Fruit fly (Drosophila melanogaster) whole organism, embryonic: ENCODE measurements around the gene Trf.
A peak's percentile ranks its signal among the peaks of the same experiment; 100 is the strongest.

Source experiments
- ATbp ChIP-seq: fragments of 200-800 bp; sonication (Bioruptor generic); optimal IDR thresholded peaks from 2 replicates; lab custom pipeline; 2017; ENCODE audit warnings: missing biosample characterization, mild to moderate bottlenecking, missing genetic modification characterization, missing genetic modification reagents
- Atf6 ChIP-seq: fragments of 200-800 bp; sonication (Bioruptor generic); IDR thresholded peaks from 2 replicates; pipeline ENCODE4 v1.3.6; 2022; ENCODE audit warnings: missing biosample characterization, missing genetic modification characterization
- Awh ChIP-seq: fragments of 200-800 bp; sonication (Bioruptor generic); IDR thresholded peaks from 2 replicates; pipeline ENCODE4, ENCODE4 v1.3.6; 2022; ENCODE audit warnings: missing biosample characterization, missing genetic modification characterization
- CG10366 ChIP-seq: fragments of 200-800 bp; sonication (Bioruptor generic); IDR thresholded peaks from 2 replicates; pipeline ENCODE4 v1.3.6; 2022; ENCODE audit warnings: missing biosample characterization, missing genetic modification characterization
- CG10462 ChIP-seq: fragments of 200-800 bp; sonication (Bioruptor generic); optimal IDR thresholded peaks from 2 replicates; lab custom pipeline; 2016; ENCODE audit warnings: missing biosample characterization, missing genetic modification characterization
- CG10543 ChIP-seq: fragments of 200-800 bp; sonication (Bioruptor generic); optimal IDR thresholded peaks from 3 replicates; lab custom pipeline; 2017; ENCODE audit warnings: missing biosample characterization, mild to moderate bottlenecking, missing genetic modification characterization, moderate library complexity
- CG1233 ChIP-seq: fragments of 200-800 bp; sonication (Bioruptor generic); optimal IDR thresholded peaks from 4 replicates; lab custom pipeline; 2018; ENCODE audit warnings: missing biosample characterization, mild to moderate bottlenecking, missing genetic modification characterization
- CG16815 ChIP-seq: fragments of 200-800 bp; sonication (Bioruptor generic); optimal IDR thresholded peaks from 3 replicates; lab custom pipeline; 2017; ENCODE audit warnings: missing biosample characterization, mild to moderate bottlenecking, missing genetic modification characterization
- CG18262 ChIP-seq: fragments of 200-800 bp; optimal IDR thresholded peaks from 3 replicates; lab custom pipeline; 2019; ENCODE audit warnings: missing biosample characterization, mild to moderate bottlenecking, missing genetic modification characterization, moderate library complexity
- CG2875 ChIP-seq: fragments of 200-800 bp; sonication (Bioruptor generic); optimal IDR thresholded peaks from 2 replicates; lab custom pipeline; 2017; ENCODE audit warnings: missing biosample characterization, mild to moderate bottlenecking, missing genetic modification characterization, missing genetic modification reagents
- CG32532 ChIP-seq: fragments of 200-800 bp; sonication (Bioruptor generic); IDR thresholded peaks from 2 replicates; pipeline ENCODE4 v1.3.6; 2022; ENCODE audit warnings: missing biosample characterization, missing genetic modification characterization
- CG3847 ChIP-seq: fragments of 200-800 bp; sonication (Bioruptor generic); IDR thresholded peaks from 2 replicates; pipeline ENCODE4 v1.3.6; 2022; ENCODE audit warnings: missing biosample characterization, missing genetic modification characterization
- CG42726 ChIP-seq: fragments of 200-800 bp; sonication (Bioruptor generic); IDR thresholded peaks from 2 replicates; pipeline ENCODE4 v1.3.6; 2022; ENCODE audit warnings: missing biosample characterization, missing genetic modification characterization; ENCODE audit not compliant: partially characterized antibody
- CG6254 ChIP-seq: fragments of 200-800 bp; sonication (Bioruptor generic); optimal IDR thresholded peaks from 3 replicates; lab custom pipeline; 2017; ENCODE audit warnings: mild to moderate bottlenecking, missing biosample characterization, missing genetic modification reagents, missing genetic modification characterization
- CG6689 ChIP-seq: fragments of 200-800 bp; sonication (Bioruptor generic); IDR thresholded peaks from 2 replicates; pipeline ENCODE4 v1.3.6; 2022; ENCODE audit warnings: missing biosample characterization, missing genetic modification characterization
- CG6765 ChIP-seq: fragments of 200-800 bp; sonication (Bioruptor generic); optimal IDR thresholded peaks from 3 replicates; lab custom pipeline; 2017; ENCODE audit warnings: missing biosample characterization, mild to moderate bottlenecking, missing genetic modification characterization
- CG6791 ChIP-seq: fragments of 200-800 bp; sonication (Bioruptor generic); IDR thresholded peaks from 3 replicates; pipeline ENCODE4 v1.3.6; 2022; ENCODE audit warnings: missing biosample characterization, missing genetic modification characterization; ENCODE audit not compliant: partially characterized antibody
- CG7372 ChIP-seq: fragments of 200-800 bp; sonication (Bioruptor generic); IDR thresholded peaks from 2 replicates; pipeline ENCODE4 v1.3.6; 2022; ENCODE audit warnings: missing biosample characterization, missing genetic modification characterization
- CTCF ChIP-seq: fragments of 200-800 bp; sonication (Bioruptor generic); optimal IDR thresholded peaks from 2 replicates; lab custom pipeline; 2017; ENCODE audit warnings: missing biosample characterization, mild to moderate bottlenecking, missing genetic modification characterization, moderate library complexity
- Dref ChIP-seq: fragments of 200-800 bp; sonication (Bioruptor generic); IDR thresholded peaks from 2 replicates; pipeline ENCODE4 v1.3.6; 2022; ENCODE audit warnings: missing biosample characterization, missing genetic modification characterization
- GATAe ChIP-seq: fragments of 200-800 bp; sonication (Bioruptor generic); conservative IDR thresholded peaks from 2 replicates; pipeline ENCODE4 v1.3.6; 2022; ENCODE audit warnings: missing biosample characterization, missing genetic modification characterization
- Gsc ChIP-seq: fragments of 200-800 bp; sonication (Bioruptor generic); IDR thresholded peaks from 2 replicates; pipeline ENCODE4 v1.3.6; 2022; ENCODE audit warnings: missing biosample characterization, missing genetic modification characterization
- HHEX ChIP-seq: fragments of 200-800 bp; sonication (Bioruptor generic); optimal IDR thresholded peaks from 3 replicates; lab custom pipeline; 2017; ENCODE audit warnings: missing biosample characterization, mild to moderate bottlenecking, missing genetic modification characterization, missing genetic modification reagents
- Hey ChIP-seq: fragments of 200-800 bp; sonication (Bioruptor generic); optimal IDR thresholded peaks from 3 replicates; lab custom pipeline; 2018; ENCODE audit warnings: missing biosample characterization, mild to moderate bottlenecking, missing genetic modification characterization
- Hmx ChIP-seq: fragments of 200-800 bp; sonication (Bioruptor generic); optimal IDR thresholded peaks from 2 replicates; lab custom pipeline; 2016; ENCODE audit warnings: missing biosample characterization, missing genetic modification characterization
- MTF-1 ChIP-seq: fragments of 200-800 bp; sonication (Bioruptor generic); optimal IDR thresholded peaks from 2 replicates; lab custom pipeline; 2018; ENCODE audit warnings: missing biosample characterization, mild to moderate bottlenecking, missing genetic modification characterization, borderline replicate concordance
- Mrtf ChIP-seq: fragments of 200-800 bp; sonication (Bioruptor generic); IDR thresholded peaks from 3 replicates; pipeline ENCODE4 v1.3.6; 2022; ENCODE audit warnings: missing biosample characterization, missing genetic modification characterization
- Six4 ChIP-seq: fragments of 200-800 bp; sonication (Bioruptor generic); optimal IDR thresholded peaks from 2 replicates; lab custom pipeline; 2016; ENCODE audit warnings: missing biosample characterization, missing genetic modification characterization
- bcd ChIP-seq: fragments of 200-800 bp; sonication (Bioruptor generic); optimal IDR thresholded peaks from 2 replicates; lab custom pipeline; 2017; ENCODE audit warnings: missing biosample characterization, mild to moderate bottlenecking, missing genetic modification characterization
- cad ChIP-seq: fragments of >200 bp; optimal IDR thresholded peaks from 2 replicates; lab custom pipeline; 2017; ENCODE audit warnings: missing biosample characterization, missing genetic modification characterization
- crc ChIP-seq: fragments of 200-800 bp; sonication (Bioruptor generic); optimal IDR thresholded peaks from 2 replicates; lab custom pipeline; 2016; ENCODE audit warnings: missing biosample characterization, missing genetic modification characterization
- crp ChIP-seq, 2 experiments: fragments of 200-800 bp; sonication (Bioruptor generic); optimal IDR thresholded peaks; 2 replicates in 1 of 2; 3 replicates in 1 of 2; lab custom pipeline; 2017; ENCODE audit warnings: missing biosample characterization in 2 of 2, missing genetic modification characterization in 2 of 2, mild to moderate bottlenecking in 1 of 2, moderate library complexity in 1 of 2
- dan ChIP-seq: fragments of 200-800 bp; sonication (Bioruptor generic); IDR thresholded peaks from 2 replicates; pipeline ENCODE4 v1.3.6; 2022; ENCODE audit warnings: missing biosample characterization, missing genetic modification characterization
- disco-r ChIP-seq: fragments of 200-800 bp; sonication (Bioruptor generic); optimal IDR thresholded peaks from 2 replicates; lab custom pipeline; 2016; ENCODE audit warnings: missing biosample characterization, missing genetic modification characterization
- dpn ChIP-seq, 2 experiments: fragments of 200-800 bp; sonication (Bioruptor generic); optimal IDR thresholded peaks; 3 replicates each; lab custom pipeline; 2016; ENCODE audit warnings: missing biosample characterization in 2 of 2, missing genetic modification characterization in 2 of 2
- esg ChIP-seq: fragments of 200-800 bp; sonication (Bioruptor generic); conservative IDR thresholded peaks from 2 replicates; pipeline ENCODE4 v1.3.6; 2022; ENCODE audit warnings: missing biosample characterization, missing genetic modification characterization
- ind ChIP-seq: fragments of 200-800 bp; sonication (Bioruptor generic); optimal IDR thresholded peaks from 3 replicates; lab custom pipeline; 2016; ENCODE audit warnings: missing biosample characterization, missing genetic modification characterization
- jing ChIP-seq: fragments of 200-800 bp; sonication (Bioruptor generic); optimal IDR thresholded peaks from 2 replicates; lab custom pipeline; 2018; ENCODE audit warnings: missing biosample characterization, mild to moderate bottlenecking, missing genetic modification characterization
- jumu ChIP-seq: fragments of 200-800 bp; sonication (Bioruptor generic); optimal IDR thresholded peaks from 3 replicates; lab custom pipeline; 2016; ENCODE audit warnings: missing biosample characterization, missing genetic modification characterization
- mld ChIP-seq: fragments of 200-800 bp; sonication (Bioruptor generic); IDR thresholded peaks from 3 replicates; pipeline ENCODE4 v1.3.6; 2022; ENCODE audit warnings: missing biosample characterization, missing genetic modification characterization; ENCODE audit not compliant: partially characterized antibody
- nmo ChIP-seq: fragments of 200-800 bp; sonication (Bioruptor generic); optimal IDR thresholded peaks from 2 replicates; lab custom pipeline; 2018; ENCODE audit warnings: missing biosample characterization, mild to moderate bottlenecking, missing genetic modification characterization, moderate library complexity
- nom ChIP-seq: fragments of 200-800 bp; sonication (Bioruptor generic); optimal IDR thresholded peaks from 2 replicates; lab custom pipeline; 2017; ENCODE audit warnings: missing biosample characterization, missing genetic modification characterization, mild to moderate bottlenecking, moderate library complexity, missing genetic modification reagents
- peb ChIP-seq: fragments of 200-800 bp; sonication (Bioruptor generic); IDR thresholded peaks from 2 replicates; pipeline ENCODE4 v1.3.6; 2022; ENCODE audit warnings: missing biosample characterization, missing genetic modification characterization
- pnt ChIP-seq: fragments of 200-800 bp; sonication (Bioruptor generic); optimal IDR thresholded peaks from 3 replicates; lab custom pipeline; 2016; ENCODE audit warnings: missing biosample characterization, missing genetic modification characterization
- rib ChIP-seq: fragments of 200-800 bp; sonication (Bioruptor generic); IDR thresholded peaks from 2 replicates; pipeline ENCODE4 v1.3.6; 2022; ENCODE audit warnings: missing biosample characterization, missing genetic modification characterization
- sima ChIP-seq: fragments of 200-800 bp; sonication (Bioruptor generic); optimal IDR thresholded peaks from 2 replicates; lab custom pipeline; 2016; ENCODE audit warnings: missing biosample characterization, missing genetic modification characterization
- sisA ChIP-seq: fragments of 200-800 bp; sonication (Bioruptor generic); IDR thresholded peaks from 2 replicates; pipeline ENCODE4 v1.3.6; 2022; ENCODE audit warnings: missing biosample characterization, missing genetic modification characterization
- unc-4 ChIP-seq: fragments of 200-800 bp; sonication (Bioruptor generic); IDR thresholded peaks from 2 replicates; pipeline ENCODE4 v1.3.6; 2022; ENCODE audit warnings: missing biosample characterization, missing genetic modification characterization; ENCODE audit not compliant: partially characterized antibody
- zf30C ChIP-seq: fragments of 200-800 bp; sonication (Bioruptor generic); optimal IDR thresholded peaks from 3 replicates; lab custom pipeline; 2018; ENCODE audit warnings: missing biosample characterization, mild to moderate bottlenecking, missing genetic modification characterization
- zfh1 ChIP-seq: fragments of 200-800 bp; sonication (Bioruptor generic); IDR thresholded peaks from 3 replicates; pipeline ENCODE4 v1.3.6; 2022; ENCODE audit warnings: missing biosample characterization, missing genetic modification characterization

The Trf gene

DNA sequence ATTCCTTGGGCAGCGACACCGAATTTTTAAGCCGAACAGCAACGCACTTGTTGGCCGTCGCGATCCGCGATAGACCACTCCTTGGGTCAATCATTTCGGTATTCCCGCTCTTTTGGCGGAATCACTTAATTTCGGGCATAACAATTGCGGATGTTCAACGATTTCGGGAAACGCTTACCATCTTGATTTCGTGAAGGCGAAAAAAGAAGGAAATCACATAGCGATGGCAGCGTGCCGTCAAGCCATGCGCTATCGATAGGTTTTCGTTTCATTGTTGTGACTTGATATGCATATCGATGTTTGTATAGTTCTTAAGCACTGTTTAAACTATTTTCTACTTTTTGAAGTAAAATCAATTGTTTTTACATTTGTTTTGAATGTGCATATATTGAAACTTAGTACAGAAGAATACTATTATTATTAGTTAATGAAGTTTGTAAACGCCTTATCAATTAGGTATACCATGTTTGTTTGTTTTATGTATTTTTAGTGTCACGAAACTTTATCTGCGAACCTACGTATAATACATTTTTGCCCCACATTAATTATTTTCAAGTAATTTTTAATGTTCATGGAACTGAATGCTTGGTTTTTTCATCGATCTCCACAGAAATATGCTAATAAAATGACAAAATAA is 29.9 kb upstream of the Trf start, which contains the start of gene RpL36A (continued):
- peak; percentile 36 for TF ChIP-seq ind
- TF ChIP-seq ATbp (GFP tag; lab: Kevin White, UChicago), result peak; percentile 62
- TF ChIP-seq peb (GFP tag; lab: Robert Waterston, UW), result no peak
- no peak for TF ChIP-seq CG10462 (GFP tag; lab: Kevin White, UChicago)
- peak; percentile 18 to 60 for TF ChIP-seq dpn (GFP tag; optimal IDR thresholded peaks at IDR 0.05; lab: Kevin White, UChicago)
- peak; percentile 94 for TF ChIP-seq Dref (GFP tag; lab: Robert Waterston, UW)
- peak; percentile 73 for TF ChIP-seq unc-4 (GFP tag; lab: Robert Waterston, UW)
- TF ChIP-seq zf30C (GFP tag; lab: Kevin White, UChicago), result no peak
- TF ChIP-seq crc, result peak; percentile 21
- no peak for TF ChIP-seq jumu
- peak; percentile 81 for TF ChIP-seq CG6765 (GFP tag; lab: Kevin White, UChicago)
- TF ChIP-seq Atf6 (GFP tag; lab: Robert Waterston, UW), result peak; percentile 44; the same call in 1 of the 2 replicates
- TF ChIP-seq disco-r (GFP tag; lab: Kevin White, UChicago), result peak; percentile 53
- no peak for TF ChIP-seq crp (GFP tag; optimal IDR thresholded peaks at IDR 0.05; lab: Kevin White, UChicago)
- TF ChIP-seq zfh1 (GFP tag; lab: Robert Waterston, UW), result peak; percentile 73
- TF ChIP-seq nmo (GFP tag; lab: Kevin White, UChicago), result peak; percentile 47
- peak; percentile 58 for TF ChIP-seq CG10543
- no peak for TF ChIP-seq Six4
- no peak for TF ChIP-seq dan
- no peak for TF ChIP-seq rib (GFP tag; lab: Robert Waterston, UW)
- peak; percentile 50 for TF ChIP-seq CG3847 (GFP tag; lab: Robert Waterston, UW)
- peak; percentile 42 for TF ChIP-seq CTCF (GFP tag; lab: Kevin White, UChicago)
- no peak for TF ChIP-seq jing (GFP tag; lab: Kevin White, UChicago)
- TF ChIP-seq CG6689 (GFP tag; lab: Robert Waterston, UW), result peak; percentile 6; the same call in 1 of the 2 replicates
- TF ChIP-seq CG42726 (GFP tag; lab: Robert Waterston, UW), result peak; percentile 97
- peak; percentile 66 for TF ChIP-seq CG32532 (GFP tag; lab: Robert Waterston, UW)
- TF ChIP-seq pnt, result no peak
- TF ChIP-seq CG6254 (GFP tag; lab: Kevin White, UChicago), result no peak
- TF ChIP-seq CG1233, result peak; percentile 4
- 0 out of 2 replicates have a peak, but pooled peaks have one; percentile 13 for TF ChIP-seq GATAe (GFP tag; lab: Robert Waterston, UW)
- no peak for TF ChIP-seq esg (GFP tag; lab: Robert Waterston, UW)
- peak; percentile 77 for TF ChIP-seq nom (GFP tag; lab: Kevin White, UChicago)
- no peak for TF ChIP-seq CG18262 (tag; lab: Kevin White, UChicago)
- peak; percentile 54 for TF ChIP-seq HHEX
- TF ChIP-seq Gsc (GFP tag; lab: Robert Waterston, UW), result no peak
- TF ChIP-seq CG16815 (GFP tag; lab: Kevin White, UChicago), result no peak
- TF ChIP-seq CG10366 (GFP tag; lab: Robert Waterston, UW), result peak; percentile 60
- no peak for TF ChIP-seq Hey (tag; lab: Kevin White, UChicago)
- TF ChIP-seq bcd (GFP tag; lab: Kevin White, UChicago), result peak; percentile 58
- no peak for TF ChIP-seq sima (GFP tag; lab: Kevin White, UChicago)
- TF ChIP-seq CG6791 (GFP tag; lab: Robert Waterston, UW), result peak; percentile 96
- peak; percentile 62 for TF ChIP-seq CG2875 (GFP tag; lab: Kevin White, UChicago)
- TF ChIP-seq cad (GFP tag; lab: Kevin White, UChicago), result no peak
- peak; percentile 53; the same call in 1 of the 2 replicates for TF ChIP-seq Awh (GFP tag; lab: Robert Waterston, UW)
- TF ChIP-seq Hmx (GFP tag; lab: Kevin White, UChicago), result no peak
- peak; percentile 56 for TF ChIP-seq MTF-1 (GFP tag; lab: Kevin White, UChicago)
- peak; percentile 49; the same call in 2 of the 3 replicates for TF ChIP-seq Mrtf (GFP tag; lab: Robert Waterston, UW)
- peak; percentile 83; the same call in 2 of the 3 replicates for TF ChIP-seq mld (GFP tag; lab: Robert Waterston, UW)
- TF ChIP-seq CG7372, result no peak
- TF ChIP-seq sisA, result no peak
